Worm (Caenorhabditis elegans): ENCODE results near the gene tac-1.

The tac-1 gene

DNA sequence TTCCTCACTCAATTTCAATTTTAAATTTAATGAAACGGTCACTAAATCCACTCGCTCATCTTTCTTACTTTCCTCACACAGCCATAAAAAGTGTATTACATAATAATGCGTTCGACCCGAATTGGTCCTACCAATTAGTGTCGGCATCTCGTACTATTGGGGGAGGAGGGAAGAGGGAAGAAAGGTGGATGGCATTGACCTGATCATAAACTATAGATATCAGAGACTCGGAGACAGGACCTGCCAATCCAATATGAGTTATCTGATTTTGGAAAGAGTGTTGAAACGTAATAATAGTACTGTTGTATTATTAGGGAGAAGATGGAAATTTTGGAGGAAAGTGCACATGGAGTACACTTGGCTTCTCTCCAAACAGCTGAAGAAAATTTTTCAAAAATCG is 47.7 kb downstream of the tac-1 start:
- TF ChIP-seq let-526 (GFP tag; IDR thresholded peaks at IDR 0.05) (no peak), B0019.2 (GFP tag; conservative IDR thresholded peaks at IDR 0.05) (no peak), madf-6 (GFP tag; IDR thresholded peaks at IDR 0.05) (no peak), nfya-1 (tag; optimal IDR thresholded peaks at IDR 0.05; ENCODE audit: borderline replicate concordance, insufficient read depth) (no peak), Y53F4B.3 (GFP tag; IDR thresholded peaks at IDR 0.05) (no peak), unc-62 (GFP tag; optimal IDR thresholded peaks at IDR 0.05) (peak; percentile 1), nhr-179 (tag; optimal IDR thresholded peaks at IDR 0.05) (no peak)

- TF ChIP-seq zfh-2 (GFP tag; conservative IDR thresholded peaks at IDR 0.05) (peak; percentile 24; the same call in 1 of the 2 replicates), F55B11.4 (tag; optimal IDR thresholded peaks at IDR 0.05; ENCODE audit: borderline replicate concordance, insufficient read depth) (no peak)
Observed at ce11 chrII:14705215-14705614, 48.5 kb downstream of the tac-1 start, which contains the start of gene C09F9.2. Gene C09F9.2, plus strand, starts transcription at chrII:14705515.

DNA sequence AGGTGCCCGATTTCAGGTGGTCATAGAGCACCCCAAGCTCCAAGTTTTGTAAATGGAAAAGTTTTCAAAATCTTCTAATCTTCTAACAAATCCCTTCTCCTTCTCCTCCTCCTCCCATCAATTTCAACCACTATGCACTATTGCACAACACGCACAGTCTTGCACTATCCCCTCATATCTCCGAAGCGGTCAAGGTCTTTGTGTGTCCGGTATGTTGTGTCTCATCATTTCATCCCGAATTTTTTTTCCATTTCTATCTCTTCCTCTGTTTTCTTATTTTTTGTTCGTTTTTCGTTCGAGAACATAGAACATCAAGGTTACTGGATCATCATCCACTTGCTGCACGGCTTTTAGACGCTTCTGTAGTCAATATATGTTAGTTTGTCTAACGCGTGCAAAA is 49.5 kb downstream of the tac-1 start:
- TF ChIP-seq cebp-1 (GFP tag; IDR thresholded peaks at IDR 0.05) (no peak), cebp-1 (tag; optimal IDR thresholded peaks at IDR 0.05) (no peak), snpc-4 (GFP tag; optimal IDR thresholded peaks at IDR 0.05) (no peak), snpc-4 (tag; optimal IDR thresholded peaks at IDR 0.05) (no peak), hlh-12 (tag; optimal IDR thresholded peaks at IDR 0.05) (no peak), madf-8 (GFP tag; conservative IDR thresholded peaks at IDR 0.05) (no peak)

DNA sequence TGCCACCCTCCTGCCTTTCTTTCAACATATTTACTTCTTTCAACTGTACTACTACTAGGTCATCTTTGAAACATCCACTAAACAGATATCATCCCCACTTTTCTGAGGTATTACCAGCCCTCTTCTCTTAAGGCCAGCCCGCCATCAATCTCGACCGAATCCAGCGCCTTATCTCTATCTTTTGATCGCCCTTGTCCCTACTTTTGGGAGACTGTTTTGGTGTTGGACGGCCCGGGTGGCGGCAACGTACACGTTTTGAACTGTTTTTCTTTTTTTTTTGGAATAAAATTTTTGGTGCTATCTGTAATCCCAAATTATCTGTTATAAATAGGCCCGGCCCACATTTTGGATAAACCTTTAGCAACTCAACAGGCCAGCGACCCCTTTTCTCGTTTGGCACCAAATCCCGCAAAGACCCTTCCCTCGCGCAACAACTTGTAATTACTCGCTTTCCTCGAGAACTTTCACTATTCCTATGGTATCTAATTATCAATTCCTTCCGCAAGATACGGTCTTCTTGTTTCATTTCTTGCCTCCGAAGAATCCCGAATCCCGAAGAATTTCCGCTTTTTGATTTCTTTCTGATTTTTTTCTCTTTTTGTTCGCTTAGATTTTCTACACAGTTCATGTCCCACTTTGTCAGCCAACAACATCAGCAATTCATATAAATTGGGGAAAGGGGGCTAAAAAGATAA is 50.3 kb downstream of the tac-1 start:
- TF ChIP-seq zim-3 (tag; optimal IDR thresholded peaks at IDR 0.05) (no peak), dpff-1 (tag; optimal IDR thresholded peaks at IDR 0.05) (no peak), cebp-2 (GFP tag; IDR thresholded peaks at IDR 0.05) (no peak), ztf-25 (GFP tag; IDR thresholded peaks at IDR 0.05) (no peak), tlf-1 (GFP tag; optimal IDR thresholded peaks at IDR 0.05) (no peak), attf-5 (GFP tag; optimal IDR thresholded peaks at IDR 0.05) (no peak), chd-7 (tag; optimal IDR thresholded peaks at IDR 0.05) (no peak), ztf-6 (GFP tag; IDR thresholded peaks at IDR 0.05) (no peak), aptf-3 (GFP tag; IDR thresholded peaks at IDR 0.05) (no peak), rpc-1 (optimal IDR thresholded peaks at IDR 0.05) (no peak), rpc-1 (tag; optimal IDR thresholded peaks at IDR 0.05) (no peak), ztf-22 (GFP tag; optimal IDR thresholded peaks at IDR 0.05) (no peak), ceh-79 (tag; optimal IDR thresholded peaks at IDR 0.05) (no peak), snpc-3.4 (tag; optimal IDR thresholded peaks at IDR 0.05) (no peak), mcd-1 (GFP tag; IDR thresholded peaks at IDR 0.05) (no peak), somi-1 (GFP tag; optimal IDR thresholded peaks at IDR 0.05) (no peak), egl-44 (GFP tag; IDR thresholded peaks at IDR 0.05) (no peak)
